Fruit fly (Drosophila melanogaster) whole organism, pupa: ENCODE measurements around the gene Pph13.

Experiments
- CG10348 ChIP-seq: fragments of 200-800 bp; sonication (Bioruptor generic); IDR thresholded peaks from 2 replicates; pipeline ENCODE4 v1.3.6; 2022; ENCODE audit warnings: missing biosample characterization, missing genetic modification characterization
- CG12605 ChIP-seq: fragments of 200-800 bp; sonication (Bioruptor generic); IDR thresholded peaks from 2 replicates; pipeline ENCODE4 v1.3.6; 2022; ENCODE audit warnings: missing biosample characterization, missing genetic modification characterization
- CG13204 ChIP-seq: fragments of 200-800 bp; sonication (Bioruptor generic); optimal IDR thresholded peaks from 2 replicates; lab custom pipeline; 2018; ENCODE audit warnings: missing biosample characterization, mild to moderate bottlenecking, missing genetic modification characterization, moderate library complexity
- CG14655 ChIP-seq: fragments of 200-800 bp; sonication (Bioruptor generic); optimal IDR thresholded peaks from 3 replicates; lab custom pipeline; 2017; ENCODE audit warnings: mild to moderate bottlenecking, missing biosample characterization, missing genetic modification reagents, missing genetic modification characterization
- CG15710 ChIP-seq: fragments of 200-800 bp; sonication (Bioruptor generic); optimal IDR thresholded peaks from 2 replicates; lab custom pipeline; 2018; ENCODE audit warnings: missing biosample characterization, mild to moderate bottlenecking, missing genetic modification characterization, moderate library complexity
- CG17806 ChIP-seq: fragments of 200-800 bp; sonication (Bioruptor generic); optimal IDR thresholded peaks from 2 replicates; lab custom pipeline; 2018; ENCODE audit warnings: missing biosample characterization, mild to moderate bottlenecking, missing genetic modification characterization, moderate library complexity
- CG32121 ChIP-seq: fragments of 200-800 bp; sonication (Bioruptor generic); IDR thresholded peaks from 2 replicates; pipeline ENCODE4 v1.3.6; 2022; ENCODE audit warnings: missing biosample characterization, missing genetic modification characterization
- CG34367 ChIP-seq: fragments of 200-800 bp; sonication (Bioruptor generic); optimal IDR thresholded peaks from 2 replicates; lab custom pipeline; 2018; ENCODE audit warnings: missing biosample characterization, mild to moderate bottlenecking, missing genetic modification characterization
- CG4496 ChIP-seq: fragments of 200-800 bp; sonication (Bioruptor generic); IDR thresholded peaks from 3 replicates; pipeline ENCODE4 v1.3.6; 2022; ENCODE audit warnings: missing biosample characterization, missing genetic modification characterization
- CG8159 ChIP-seq: fragments of 200-800 bp; sonication (Bioruptor generic); optimal IDR thresholded peaks from 3 replicates; lab custom pipeline; 2018; ENCODE audit warnings: missing biosample characterization, mild to moderate bottlenecking, missing genetic modification characterization, moderate library complexity
- CG8301 ChIP-seq: fragments of 200-800 bp; sonication (Bioruptor generic); optimal IDR thresholded peaks from 2 replicates; lab custom pipeline; 2018; ENCODE audit warnings: missing biosample characterization, mild to moderate bottlenecking, missing genetic modification characterization
- CG9948 ChIP-seq: fragments of 200-800 bp; sonication (Bioruptor generic); optimal IDR thresholded peaks from 2 replicates; lab custom pipeline; 2018; ENCODE audit warnings: missing biosample characterization, mild to moderate bottlenecking, missing genetic modification characterization, moderate library complexity
- D1 ChIP-seq: fragments of 200-800 bp; sonication (Bioruptor generic); optimal IDR thresholded peaks from 2 replicates; lab custom pipeline; 2018; ENCODE audit warnings: missing biosample characterization, mild to moderate bottlenecking, missing genetic modification characterization, moderate library complexity
- EcR ChIP-seq: fragments of 200-800 bp; sonication (Bioruptor generic); optimal IDR thresholded peaks from 3 replicates; lab custom pipeline; 2019; ENCODE audit warnings: missing biosample characterization, missing genetic modification characterization, mild to moderate bottlenecking, moderate library complexity, missing genetic modification reagents
- Ets98B ChIP-seq: fragments of 200-800 bp; sonication (Bioruptor generic); IDR thresholded peaks from 2 replicates; pipeline ENCODE4 v1.3.6; 2022; ENCODE audit warnings: missing biosample characterization, missing genetic modification characterization
- Pif1A ChIP-seq: fragments of 200-800 bp; sonication (Bioruptor generic); optimal IDR thresholded peaks from 3 replicates; lab custom pipeline; 2016; ENCODE audit warnings: missing biosample characterization, missing genetic modification characterization
- Pif1B ChIP-seq: fragments of 200-800 bp; sonication (Bioruptor generic); optimal IDR thresholded peaks from 3 replicates; lab custom pipeline; 2016; ENCODE audit warnings: missing biosample characterization, missing genetic modification characterization
- Snoo ChIP-seq: fragments of 200-800 bp; sonication (Bioruptor generic); optimal IDR thresholded peaks from 3 replicates; lab custom pipeline; 2017; ENCODE audit warnings: missing biosample characterization, mild to moderate bottlenecking, missing genetic modification characterization, inconsistent platforms
- fd96Ca ChIP-seq: fragments of 200-800 bp; sonication (Bioruptor generic); IDR thresholded peaks from 3 replicates; pipeline ENCODE4 v1.3.6; 2022; ENCODE audit warnings: missing biosample characterization, missing genetic modification characterization
- gl ChIP-seq: fragments of 200-800 bp; sonication (Bioruptor generic); optimal IDR thresholded peaks from 2 replicates; lab custom pipeline; 2018; ENCODE audit warnings: missing biosample characterization, mild to moderate bottlenecking, missing genetic modification characterization
- rn ChIP-seq: fragments of 200-800 bp; sonication (Bioruptor generic); IDR thresholded peaks from 2 replicates; pipeline ENCODE4 v1.3.6; 2022; ENCODE audit warnings: missing biosample characterization, missing genetic modification characterization

The Pph13 gene

DNA sequence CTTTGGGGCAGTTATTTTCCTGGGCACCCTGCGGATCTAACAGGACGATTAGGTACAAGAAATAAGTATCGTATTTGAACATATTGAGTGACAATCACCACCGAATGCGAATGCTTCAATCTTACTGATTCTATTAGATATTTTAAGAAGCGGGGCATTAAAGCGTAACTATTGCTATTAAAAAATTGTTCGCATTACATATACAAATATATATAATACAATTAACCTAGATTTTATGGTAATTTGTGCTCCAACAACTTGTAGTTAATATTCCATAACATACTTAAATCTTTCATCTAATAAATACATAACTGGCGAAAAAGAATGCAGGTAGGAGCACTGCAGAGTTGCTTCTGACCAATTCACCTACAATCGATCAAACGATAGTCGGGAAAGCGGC, 43.8 kb downstream of the Pph13 start, which contains the start of gene lectin-21Cb:
lectin-21Cb (minus strand) TSS at position 101 of the 400 bp plus-strand sequence.
- TF ChIP-seq CG13204 (GFP tag; lab: Kevin White, UChicago) = no peak
- TF ChIP-seq rn (GFP tag; lab: Robert Waterston, UW) = no peak
- no peak for TF ChIP-seq CG15710 (tag; lab: Kevin White, UChicago)
- TF ChIP-seq CG17806 (tag; lab: Kevin White, UChicago) = no peak
- no peak for TF ChIP-seq Pif1A (GFP tag; lab: Kevin White, UChicago)
- TF ChIP-seq Snoo = no peak
- TF ChIP-seq CG8159 (tag; lab: Kevin White, UChicago) = no peak
- no peak for TF ChIP-seq CG10348 (GFP tag; lab: Robert Waterston, UW)
- TF ChIP-seq D1 (tag; lab: Kevin White, UChicago) = no peak

DNA sequence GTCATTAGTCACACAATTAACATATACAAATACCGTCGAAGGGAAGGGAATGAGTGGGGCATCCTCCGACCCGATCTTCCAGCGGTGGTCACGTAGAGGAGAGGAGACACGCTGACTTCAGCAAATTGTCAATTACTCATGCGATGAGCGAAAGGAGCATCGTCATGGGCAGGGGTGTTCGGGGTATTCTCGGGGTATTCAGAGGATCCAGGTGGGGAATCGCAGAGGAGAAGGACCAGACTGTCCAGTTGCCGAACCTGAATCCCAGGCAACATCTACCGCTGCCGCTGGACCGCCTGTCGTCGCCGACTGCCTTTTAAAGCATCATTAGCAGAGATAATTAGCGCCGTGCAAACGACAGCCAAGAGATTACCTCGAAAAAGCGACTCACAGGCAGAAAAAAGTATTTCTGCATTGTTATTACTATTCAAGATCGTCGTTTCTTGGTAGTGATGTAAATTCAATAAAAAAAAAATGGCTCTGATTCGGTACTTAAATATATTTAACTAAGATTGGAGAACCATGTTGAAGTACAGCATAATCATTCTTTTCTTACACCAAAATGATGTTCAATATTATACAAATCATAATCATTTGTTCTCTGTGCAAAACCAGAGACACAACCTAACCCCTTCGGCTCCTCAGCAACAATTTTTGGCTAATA, 46.1 kb downstream of the Pph13 start:
- TF ChIP-seq EcR (GFP tag; lab: Kevin White, UChicago) = peak; percentile 38
- peak; percentile 17 for TF ChIP-seq CG14655
- TF ChIP-seq CG9948 (tag; lab: Kevin White, UChicago) = no peak
- TF ChIP-seq CG34367 = no peak
- TF ChIP-seq Ets98B (GFP tag; lab: Robert Waterston, UW) = no peak
- no peak for TF ChIP-seq Pif1A (GFP tag; lab: Kevin White, UChicago)
- TF ChIP-seq Snoo = no peak
- TF ChIP-seq CG17806 (tag; lab: Kevin White, UChicago) = no peak
- no peak for TF ChIP-seq Pif1B
- no peak for TF ChIP-seq rn (GFP tag; lab: Robert Waterston, UW)
- TF ChIP-seq CG10348 (GFP tag; lab: Robert Waterston, UW) = no peak
- no peak for TF ChIP-seq gl (tag; lab: Kevin White, UChicago)
- peak; percentile 50 for TF ChIP-seq CG13204 (GFP tag; lab: Kevin White, UChicago)
- 0 out of 2 replicates have a peak, but pooled peaks have one; percentile 34 for TF ChIP-seq CG12605 (GFP tag; lab: Robert Waterston, UW)
- no peak for TF ChIP-seq CG4496
- TF ChIP-seq CG15710 (tag; lab: Kevin White, UChicago) = no peak
- TF ChIP-seq D1 (tag; lab: Kevin White, UChicago) = no peak
- no peak for TF ChIP-seq CG8301 (tag; lab: Kevin White, UChicago)
- TF ChIP-seq CG8159 (tag; lab: Kevin White, UChicago) = no peak
- no peak for TF ChIP-seq fd96Ca
- TF ChIP-seq CG32121 = no peak

- TF ChIP-seq CG8301 (tag; lab: Kevin White, UChicago) (no peak), CG34367 (no peak), CG10348 (GFP tag; lab: Robert Waterston, UW) (no peak), CG15710 (tag; lab: Kevin White, UChicago) (no peak), fd96Ca (no peak), Pif1B (no peak), CG17806 (tag; lab: Kevin White, UChicago) (no peak)
Measured at dm6 chr2L:624317-624716, 47.0 kb downstream of the Pph13 start, which contains the start of gene lectin-21Ca. Gene lectin-21Ca, plus strand, starts transcription at chr2L:624617.

DNA sequence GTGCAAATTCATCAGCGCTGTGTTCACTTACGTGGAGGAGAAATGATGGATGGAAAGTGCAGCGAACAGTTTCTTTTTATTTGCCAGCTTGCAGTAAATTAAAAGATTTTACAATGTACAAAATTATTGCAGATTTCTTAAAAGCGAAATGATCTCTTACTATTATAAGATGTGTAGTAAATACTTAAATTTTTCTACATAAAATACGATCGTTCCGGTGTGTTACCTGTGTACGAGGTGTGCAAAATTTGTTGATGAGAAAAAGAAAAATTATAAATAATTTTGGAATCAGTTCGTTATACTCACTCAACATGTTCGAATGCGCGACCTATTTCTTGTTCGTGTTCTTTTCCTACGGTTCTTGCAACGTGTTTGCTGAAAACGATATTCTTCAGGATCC, 48.1 kb downstream of the Pph13 start, which contains the start of gene CG2839:
CG2839 (plus strand) TSS at position 301 of the 400 bp plus-strand sequence.
- TF ChIP-seq CG34367 = no peak
- TF ChIP-seq CG32121 = no peak
- TF ChIP-seq Pif1A (GFP tag; lab: Kevin White, UChicago) = no peak
- TF ChIP-seq rn (GFP tag; lab: Robert Waterston, UW) = no peak
- no peak for TF ChIP-seq CG13204 (GFP tag; lab: Kevin White, UChicago)
- no peak for TF ChIP-seq EcR (GFP tag; lab: Kevin White, UChicago)
- no peak for TF ChIP-seq CG14655
- TF ChIP-seq fd96Ca = no peak
- TF ChIP-seq CG12605 (GFP tag; lab: Robert Waterston, UW) = no peak
- no peak for TF ChIP-seq CG4496
- TF ChIP-seq Ets98B (GFP tag; lab: Robert Waterston, UW) = no peak
- TF ChIP-seq gl (tag; lab: Kevin White, UChicago) = no peak
- TF ChIP-seq D1 (tag; lab: Kevin White, UChicago) = no peak
- no peak for TF ChIP-seq CG8159 (tag; lab: Kevin White, UChicago)
- no peak for TF ChIP-seq Pif1B
- TF ChIP-seq CG17806 (tag; lab: Kevin White, UChicago) = no peak
- TF ChIP-seq CG9948 (tag; lab: Kevin White, UChicago) = no peak
- no peak for TF ChIP-seq CG10348 (GFP tag; lab: Robert Waterston, UW)
- TF ChIP-seq Snoo = no peak
